Worm (Caenorhabditis elegans) whole organism, L2 larva: ENCODE results near the gene srh-181.

Experiments used
- C34F6.9 ChIP-seq: fragments of 150-350 bp; optimal IDR thresholded peaks from 2 replicates; lab custom pipeline; 2014; ENCODE audit warnings: missing biosample characterization, missing genetic modification characterization
- F13H6.1 ChIP-seq: sonication (generic microtip); optimal IDR thresholded peaks from 2 replicates; lab custom pipeline; 2016; ENCODE audit warnings: missing genetic modification characterization, missing compliant biosample characterization
- Y55F3AM.14 ChIP-seq: fragments of 200-800 bp; sonication (Bioruptor generic); optimal IDR thresholded peaks from 2 replicates; lab custom pipeline; 2018; ENCODE audit warnings: mild to moderate bottlenecking, missing genetic modification characterization, missing compliant biosample characterization
- ZK546.5 ChIP-seq: sonication (generic microtip); optimal IDR thresholded peaks from 2 replicates; lab custom pipeline; 2017; ENCODE audit warnings: missing biosample characterization, missing genetic modification characterization
- alr-1 ChIP-seq: fragments of 150-350 bp; optimal IDR thresholded peaks from 2 replicates; lab custom pipeline; 2014; ENCODE audit warnings: missing biosample characterization, missing genetic modification characterization
- aly-2 ChIP-seq: fragments of 150-350 bp; optimal IDR thresholded peaks from 2 replicates; lab custom pipeline; 2014; ENCODE audit warnings: missing biosample characterization, missing genetic modification characterization
- ama-1 ChIP-seq: fragments of 150-350 bp; optimal IDR thresholded peaks from 2 replicates; lab custom pipeline; 2018; ENCODE audit warnings: inconsistent platforms
- blmp-1 ChIP-seq: sonication (generic microtip); optimal IDR thresholded peaks from 2 replicates; lab custom pipeline; 2017; ENCODE audit warnings: missing genetic modification characterization, mild to moderate bottlenecking, missing compliant biosample characterization, antibody characterized with exemption, moderate library complexity; ENCODE audit not compliant: insufficient read depth
- ceh-16 ChIP-seq: fragments of 150-350 bp; optimal IDR thresholded peaks from 2 replicates; lab custom pipeline; 2014; ENCODE audit warnings: missing biosample characterization, missing genetic modification characterization
- ceh-82 ChIP-seq: fragments of 150-350 bp; optimal IDR thresholded peaks from 2 replicates; lab custom pipeline; 2014; ENCODE audit warnings: missing biosample characterization, missing genetic modification characterization
- crh-2 ChIP-seq: sonication (generic microtip); optimal IDR thresholded peaks from 2 replicates; lab custom pipeline; 2017; ENCODE audit warnings: missing biosample characterization, missing genetic modification characterization
- dmd-4 ChIP-seq: sonication (generic microtip); optimal IDR thresholded peaks from 2 replicates; lab custom pipeline; 2017; ENCODE audit warnings: missing biosample characterization, missing genetic modification characterization
- egl-27 ChIP-seq: sonication (generic microtip); optimal IDR thresholded peaks from 3 replicates; lab custom pipeline; 2017; ENCODE audit warnings: missing biosample characterization, missing genetic modification reagents, missing genetic modification characterization
- elt-1 ChIP-seq: fragments of 150-350 bp; optimal IDR thresholded peaks from 2 replicates; lab custom pipeline; 2014; ENCODE audit warnings: missing biosample characterization, missing genetic modification characterization
- elt-3 ChIP-seq: sonication (generic microtip); optimal IDR thresholded peaks from 2 replicates; lab custom pipeline; 2017; ENCODE audit warnings: missing biosample characterization, missing genetic modification characterization
- gmeb-1 ChIP-seq: fragments of 150-350 bp; optimal IDR thresholded peaks from 2 replicates; lab custom pipeline; 2014; ENCODE audit warnings: missing biosample characterization, missing genetic modification characterization
- lin-11 ChIP-seq: fragments of 150-350 bp; sonication (generic microtip); optimal IDR thresholded peaks from 2 replicates; lab custom pipeline; 2014; ENCODE audit warnings: missing biosample characterization, missing genetic modification characterization, inconsistent platforms, mixed read lengths
- lin-13 ChIP-seq: fragments of 150-350 bp; optimal IDR thresholded peaks from 2 replicates; lab custom pipeline; 2014; ENCODE audit warnings: missing biosample characterization, missing genetic modification reagents, missing genetic modification characterization
- lin-39 ChIP-seq: fragments of 150-350 bp; optimal IDR thresholded peaks from 2 replicates; lab custom pipeline; 2014; ENCODE audit warnings: missing biosample characterization, missing genetic modification reagents, missing genetic modification characterization
- lsy-2 ChIP-seq, 2 experiments: fragments of 150-350 bp in 1 of 2; sonication (generic microtip) in 1 of 2; optimal IDR thresholded peaks; 2 replicates each; lab custom pipeline; 2014 to 2017; ENCODE audit warnings: missing biosample characterization in 2 of 2, missing genetic modification characterization in 2 of 2
- mdl-1 ChIP-seq, 2 experiments: fragments of 150-350 bp in 1 of 2; sonication (generic microtip) in 1 of 2; optimal IDR thresholded peaks; 2 replicates each; lab custom pipeline; 2017; ENCODE audit warnings: missing biosample characterization in 2 of 2, missing genetic modification characterization in 2 of 2
- nhr-11 ChIP-seq: fragments of 150-350 bp; optimal IDR thresholded peaks from 2 replicates; lab custom pipeline; 2014; ENCODE audit warnings: missing biosample characterization, missing genetic modification characterization
- nhr-12 ChIP-seq: fragments of 150-350 bp; optimal IDR thresholded peaks from 2 replicates; lab custom pipeline; 2014; ENCODE audit warnings: missing biosample characterization, missing genetic modification characterization
- nhr-21 ChIP-seq: fragments of 150-350 bp; optimal IDR thresholded peaks from 2 replicates; lab custom pipeline; 2014; ENCODE audit warnings: missing biosample characterization, missing genetic modification characterization
- nhr-23 ChIP-seq: fragments of 150-350 bp; optimal IDR thresholded peaks from 2 replicates; lab custom pipeline; 2014; ENCODE audit warnings: missing biosample characterization, missing genetic modification reagents, missing genetic modification characterization
- nhr-237 ChIP-seq: fragments of 150-350 bp; optimal IDR thresholded peaks from 2 replicates; lab custom pipeline; 2014; ENCODE audit warnings: missing biosample characterization, missing genetic modification characterization
- nhr-25 ChIP-seq: fragments of 150-350 bp; sonication (generic microtip); optimal IDR thresholded peaks from 3 replicates; lab custom pipeline; 2014; ENCODE audit warnings: missing biosample characterization, missing genetic modification characterization
- nhr-6 ChIP-seq: fragments of 150-350 bp; optimal IDR thresholded peaks from 2 replicates; lab custom pipeline; 2014; ENCODE audit warnings: missing biosample characterization, missing genetic modification characterization
- peb-1 ChIP-seq: fragments of 150-350 bp; optimal IDR thresholded peaks from 2 replicates; lab custom pipeline; 2014; ENCODE audit warnings: missing biosample characterization, missing genetic modification characterization
- sem-4 ChIP-seq: fragments of 150-350 bp; optimal IDR thresholded peaks from 2 replicates; lab custom pipeline; 2014; ENCODE audit warnings: missing biosample characterization, missing genetic modification reagents, missing genetic modification characterization
- sma-3 ChIP-seq: sonication (generic microtip); optimal IDR thresholded peaks from 2 replicates; lab custom pipeline; 2016; ENCODE audit warnings: missing genetic modification reagents, missing genetic modification characterization, missing compliant biosample characterization
- snpc-4 ChIP-seq: fragments of 150-350 bp; optimal IDR thresholded peaks from 2 replicates; lab custom pipeline; 2014; ENCODE audit warnings: missing biosample characterization, missing genetic modification characterization
- unc-39 ChIP-seq: fragments of 150-350 bp; optimal IDR thresholded peaks from 2 replicates; lab custom pipeline; 2014; ENCODE audit warnings: missing biosample characterization, missing genetic modification characterization
- unc-55 ChIP-seq: fragments of 150-350 bp; sonication (generic microtip); optimal IDR thresholded peaks from 3 replicates; lab custom pipeline; 2014; ENCODE audit warnings: missing biosample characterization, missing genetic modification reagents, missing genetic modification characterization
- unc-62 ChIP-seq: fragments of 150-350 bp; optimal IDR thresholded peaks from 2 replicates; lab custom pipeline; 2014; ENCODE audit warnings: missing biosample characterization, missing genetic modification reagents, missing genetic modification characterization
- zag-1 ChIP-seq: fragments of 150-350 bp; optimal IDR thresholded peaks from 2 replicates; lab custom pipeline; 2014; ENCODE audit warnings: missing biosample characterization, missing genetic modification characterization
- ztf-1 ChIP-seq: fragments of 200-800 bp; sonication (Bioruptor generic); conservative IDR thresholded peaks from 2 replicates; pipeline ENCODE4 v1.3.6; 2022; ENCODE audit warnings: missing genetic modification characterization, missing compliant biosample characterization
- ztf-11 ChIP-seq: sonication (generic microtip); optimal IDR thresholded peaks from 2 replicates; lab custom pipeline; 2017; ENCODE audit warnings: missing biosample characterization, missing genetic modification characterization
- ztf-4 ChIP-seq: fragments of 150-350 bp; optimal IDR thresholded peaks from 2 replicates; lab custom pipeline; 2014; ENCODE audit warnings: missing biosample characterization, missing genetic modification characterization

srh-181 gene

ce11 chrV:18474223-18474622 lies at the start of gene srh-181:
srh-181 (plus strand) TSS chrV:18474523.
- no peak for TF ChIP-seq gmeb-1 (tag; lab: Kevin White, UChicago)
- no peak for TF ChIP-seq nhr-21
- no peak for TF ChIP-seq lin-11 (tag; lab: Kevin White, UChicago)
- no peak for TF ChIP-seq nhr-237
- no peak for TF ChIP-seq crh-2 (tag; lab: Kevin White, UChicago)
- TF ChIP-seq lsy-2 (tag; optimal IDR thresholded peaks at IDR 0.05; lab: Kevin White, UChicago) = no peak
- TF ChIP-seq lin-13 = no peak
- TF ChIP-seq unc-55 (GFP tag; lab: Kevin White, UChicago) = no peak
- TF ChIP-seq nhr-12 (tag; lab: Kevin White, UChicago) = no peak
- no peak for TF ChIP-seq zag-1 (tag; lab: Kevin White, UChicago)
- TF ChIP-seq ama-1 (lab: Kevin White, UChicago) = no peak
- no peak for TF ChIP-seq mdl-1 (tag; optimal IDR thresholded peaks at IDR 0.05; lab: Kevin White, UChicago)
- no peak for TF ChIP-seq Y55F3AM.14 (GFP tag; lab: Kevin White, UChicago)
- no peak for TF ChIP-seq elt-1 (tag; lab: Kevin White, UChicago)
- TF ChIP-seq ztf-4 (tag; lab: Kevin White, UChicago) = no peak
- TF ChIP-seq nhr-11 (tag; lab: Kevin White, UChicago) = no peak
- TF ChIP-seq, all 48 proteins: peak for 0

- TF ChIP-seq ceh-82 (tag; lab: Kevin White, UChicago) = no peak
- TF ChIP-seq crh-2 (tag; lab: Kevin White, UChicago) = no peak
Observed at ce11 chrV:18425544-18425943, 48.8 kb upstream of the srh-181 start, which contains the start of gene ZK262.19. ZK262.19 (minus strand) TSS chrV:18425644.

ce11 chrV:18426280-18426679 lies 48.0 kb upstream of the srh-181 start, which contains the start of gene srw-83:
srw-83 (plus strand) TSS chrV:18426580.
- TF ChIP-seq unc-62 (GFP tag; lab: Kevin White, UChicago) (no peak), zag-1 (tag; lab: Kevin White, UChicago) (no peak), ztf-4 (tag; lab: Kevin White, UChicago) (no peak), nhr-23 (no peak), alr-1 (no peak), unc-39 (tag; lab: Kevin White, UChicago) (no peak), crh-2 (tag; lab: Kevin White, UChicago) (no peak), nhr-6 (tag; lab: Kevin White, UChicago) (no peak), lsy-2 (tag; optimal IDR thresholded peaks at IDR 0.05; lab: Kevin White, UChicago) (no peak), elt-1 (tag; lab: Kevin White, UChicago) (no peak)

- TF ChIP-seq nhr-25 (tag; lab: Kevin White, UChicago) (no peak), aly-2 (no peak), egl-27 (tag; lab: Kevin White, UChicago) (no peak), blmp-1 (tag; lab: Kevin White, UChicago) (no peak), unc-39 (tag; lab: Kevin White, UChicago) (no peak), nhr-21 (no peak), gmeb-1 (tag; lab: Kevin White, UChicago) (no peak), unc-62 (GFP tag; lab: Kevin White, UChicago) (no peak), C34F6.9 (tag; lab: Kevin White, UChicago) (no peak), ztf-1 (GFP tag; lab: Robert Waterston, UW) (no peak), ztf-4 (tag; lab: Kevin White, UChicago) (no peak), sma-3 (no peak), lsy-2 (tag; optimal IDR thresholded peaks at IDR 0.05; lab: Kevin White, UChicago) (no peak), ceh-82 (tag; lab: Kevin White, UChicago) (no peak), crh-2 (tag; lab: Kevin White, UChicago) (no peak), nhr-6 (tag; lab: Kevin White, UChicago) (no peak)
Observed at ce11 chrV:18430826-18431225, 43.5 kb upstream of the srh-181 start.

- TF ChIP-seq blmp-1 (tag; lab: Kevin White, UChicago) (no peak), F13H6.1 (tag; lab: Kevin White, UChicago) (no peak), sem-4 (tag; lab: Kevin White, UChicago) (no peak), ZK546.5 (no peak), alr-1 (no peak), elt-1 (tag; lab: Kevin White, UChicago) (no peak), sma-3 (no peak), nhr-6 (tag; lab: Kevin White, UChicago) (no peak), ceh-16 (no peak), peb-1 (tag; lab: Kevin White, UChicago) (no peak), snpc-4 (tag; lab: Kevin White, UChicago) (no peak), lin-39 (no peak), lin-13 (no peak), nhr-21 (no peak), dmd-4 (no peak), Y55F3AM.14 (GFP tag; lab: Kevin White, UChicago) (no peak), elt-3 (no peak), ztf-1 (GFP tag; lab: Robert Waterston, UW) (no peak), ztf-11 (tag; lab: Kevin White, UChicago) (no peak), nhr-25 (tag; lab: Kevin White, UChicago) (no peak)
- TF ChIP-seq, all 48 proteins: peak for 0
Observed at ce11 chrV:18431450-18431849, 42.9 kb upstream of the srh-181 start, which contains the start of gene srw-82. srw-82 (plus strand) TSS chrV:18431750.
